Worm (Caenorhabditis elegans) whole organism, midembryonic: ENCODE data around the gene nspg-9.

Source experiments
- T22C8.4 ChIP-seq: fragments of 200-800 bp; sonication (Bioruptor generic); IDR thresholded peaks from 2 replicates; pipeline ENCODE4 v1.3.6; 2022; ENCODE audit warnings: missing genetic modification characterization, missing compliant biosample characterization
- klf-2 ChIP-seq: fragments of 200-800 bp; sonication (Bioruptor generic); conservative IDR thresholded peaks from 2 replicates; pipeline ENCODE4 v1.3.6; 2022; ENCODE audit warnings: missing genetic modification reagents, missing genetic modification characterization, missing compliant biosample characterization
- med-1 ChIP-seq: sonication (generic microtip); optimal IDR thresholded peaks from 2 replicates; lab custom pipeline; 2017; ENCODE audit warnings: missing genetic modification characterization, mild to moderate bottlenecking, missing compliant biosample characterization, antibody characterized with exemption, missing genetic modification reagents; ENCODE audit not compliant: insufficient read depth
- tab-1 ChIP-seq: fragments of 200-800 bp; sonication (Bioruptor generic); IDR thresholded peaks from 2 replicates; pipeline ENCODE4 v1.3.6; 2022; ENCODE audit warnings: missing genetic modification characterization, missing compliant biosample characterization
- ztf-23 ChIP-seq: fragments of 200-800 bp; sonication (Bioruptor generic); IDR thresholded peaks from 2 replicates; pipeline ENCODE4 v1.3.6; 2022; ENCODE audit warnings: missing genetic modification reagents, missing genetic modification characterization, missing compliant biosample characterization
- ztf-29 ChIP-seq: fragments of 200-800 bp; sonication (Bioruptor generic); IDR thresholded peaks from 2 replicates; pipeline ENCODE4 v1.3.6; 2022; ENCODE audit warnings: missing genetic modification reagents, missing genetic modification characterization, missing compliant biosample characterization

ce11 chrIV:14444077-14444476, 12.6 kb upstream of the nspg-9 start, which contains the start of gene tra-3:
- TF ChIP-seq tab-1 (GFP tag; lab: Robert Waterston, UW): no peak
- TF ChIP-seq med-1: no peak
- TF ChIP-seq klf-2 (GFP tag; lab: Robert Waterston, UW): no peak
- TF ChIP-seq ztf-29 (GFP tag; lab: Robert Waterston, UW): no peak
- no peak for TF ChIP-seq T22C8.4 (GFP tag; lab: Robert Waterston, UW)
- no peak for TF ChIP-seq ztf-23 (GFP tag; lab: Robert Waterston, UW)
